Fruit fly (Drosophila melanogaster) whole organism, embryonic: ENCODE results near the gene CG42342.
A peak's percentile ranks its signal among the peaks of the same experiment; 100 is the strongest.

Source experiments
- Adf1 ChIP-seq: fragments of 200-800 bp; sonication (Bioruptor generic); IDR thresholded peaks from 2 replicates; pipeline ENCODE4 v1.3.6; 2022; ENCODE audit warnings: missing biosample characterization, missing genetic modification characterization
- CG10267 ChIP-seq: fragments of 200-800 bp; sonication (Bioruptor generic); optimal IDR thresholded peaks from 2 replicates; lab custom pipeline; 2018; ENCODE audit warnings: missing biosample characterization, mild to moderate bottlenecking, missing genetic modification characterization, moderate library complexity
- CG10959 ChIP-seq: fragments of 200-800 bp; sonication (Bioruptor generic); IDR thresholded peaks from 2 replicates; pipeline ENCODE4 v1.3.6; 2022; ENCODE audit warnings: missing biosample characterization, missing genetic modification characterization
- CG11247 ChIP-seq: fragments of 200-800 bp; sonication (Bioruptor generic); IDR thresholded peaks from 2 replicates; pipeline ENCODE4 v1.3.6; 2022; ENCODE audit warnings: missing biosample characterization, missing genetic modification characterization
- CG11398 ChIP-seq: fragments of 200-800 bp; sonication (Bioruptor generic); optimal IDR thresholded peaks from 2 replicates; lab custom pipeline; 2016; ENCODE audit warnings: missing biosample characterization, missing genetic modification characterization
- CG11504 ChIP-seq: fragments of 200-800 bp; sonication (Bioruptor generic); optimal IDR thresholded peaks from 3 replicates; lab custom pipeline; 2019; ENCODE audit warnings: missing biosample characterization, mild to moderate bottlenecking, missing genetic modification characterization, moderate library complexity
- CG12391 ChIP-seq: fragments of 200-800 bp; sonication (Bioruptor generic); optimal IDR thresholded peaks from 3 replicates; lab custom pipeline; 2018; ENCODE audit warnings: missing biosample characterization, mild to moderate bottlenecking, missing genetic modification characterization, moderate library complexity
- CG12744 ChIP-seq: fragments of 200-800 bp; sonication (Bioruptor generic); optimal IDR thresholded peaks from 2 replicates; lab custom pipeline; 2016; ENCODE audit warnings: missing biosample characterization, missing genetic modification characterization
- CG17829 ChIP-seq: fragments of 200-800 bp; optimal IDR thresholded peaks from 2 replicates; lab custom pipeline; 2019; ENCODE audit warnings: missing biosample characterization, mild to moderate bottlenecking, missing genetic modification characterization, moderate library complexity
- CG2678 ChIP-seq: fragments of 200-800 bp; sonication (Bioruptor generic); optimal IDR thresholded peaks from 3 replicates; lab custom pipeline; 2019; ENCODE audit warnings: missing biosample characterization, mild to moderate bottlenecking, missing genetic modification characterization, moderate library complexity
- CG2889 ChIP-seq: fragments of 200-800 bp; sonication (Bioruptor generic); IDR thresholded peaks from 3 replicates; pipeline ENCODE4 v1.3.6; 2022; ENCODE audit warnings: missing biosample characterization, missing genetic modification characterization
- CG30403 ChIP-seq: fragments of 200-800 bp; sonication (Bioruptor generic); optimal IDR thresholded peaks from 3 replicates; lab custom pipeline; 2016; ENCODE audit warnings: missing biosample characterization, missing genetic modification characterization
- CG31441 ChIP-seq: fragments of 200-800 bp; sonication (Bioruptor generic); IDR thresholded peaks from 2 replicates; pipeline ENCODE4 v1.3.6; 2022; ENCODE audit warnings: missing biosample characterization, missing genetic modification characterization
- CG4617 ChIP-seq: fragments of 200-800 bp; sonication (Bioruptor generic); optimal IDR thresholded peaks from 3 replicates; lab custom pipeline; 2016; ENCODE audit warnings: missing biosample characterization, missing genetic modification characterization, borderline replicate concordance
- CG6175 ChIP-seq: fragments of 200-800 bp; sonication (Bioruptor generic); IDR thresholded peaks from 3 replicates; pipeline ENCODE4 v1.3.6; 2022; ENCODE audit warnings: missing biosample characterization, missing genetic modification characterization
- CG6254 ChIP-seq: fragments of 200-800 bp; sonication (Bioruptor generic); optimal IDR thresholded peaks from 3 replicates; lab custom pipeline; 2017; ENCODE audit warnings: mild to moderate bottlenecking, missing biosample characterization, missing genetic modification reagents, missing genetic modification characterization
- CG6854 ChIP-seq: fragments of 200-800 bp; sonication (Bioruptor generic); optimal IDR thresholded peaks from 3 replicates; lab custom pipeline; 2017; ENCODE audit warnings: missing biosample characterization, mild to moderate bottlenecking, missing genetic modification characterization
- CG9215 ChIP-seq: fragments of 200-800 bp; sonication (Bioruptor generic); IDR thresholded peaks from 2 replicates; pipeline ENCODE4 v1.3.6; 2022; ENCODE audit warnings: missing biosample characterization, missing genetic modification characterization
- CG9437 ChIP-seq: fragments of 200-800 bp; sonication (Bioruptor generic); optimal IDR thresholded peaks from 2 replicates; lab custom pipeline; 2018; ENCODE audit warnings: missing biosample characterization, mild to moderate bottlenecking, missing genetic modification characterization
- CG9817 ChIP-seq: fragments of 200-800 bp; sonication (Bioruptor generic); optimal IDR thresholded peaks from 2 replicates; lab custom pipeline; 2018; ENCODE audit warnings: missing biosample characterization, mild to moderate bottlenecking, missing genetic modification characterization, moderate library complexity
- Chrac-16 ChIP-seq: fragments of 200-800 bp; sonication (Bioruptor generic); optimal IDR thresholded peaks from 3 replicates; lab custom pipeline; 2016; ENCODE audit warnings: missing biosample characterization, missing genetic modification characterization
- CoRest ChIP-seq: fragments of 200-800 bp; sonication (Bioruptor generic); optimal IDR thresholded peaks from 3 replicates; lab custom pipeline; 2018; ENCODE audit warnings: missing biosample characterization, mild to moderate bottlenecking, missing genetic modification characterization, moderate library complexity
- Dll ChIP-seq: fragments of 200-800 bp; sonication (Bioruptor generic); IDR thresholded peaks from 4 replicates; pipeline ENCODE4 v1.3.6; 2022; ENCODE audit warnings: missing biosample characterization, missing genetic modification characterization; ENCODE audit not compliant: partially characterized antibody
- GATAe ChIP-seq: fragments of 200-800 bp; sonication (Bioruptor generic); conservative IDR thresholded peaks from 2 replicates; pipeline ENCODE4 v1.3.6; 2022; ENCODE audit warnings: missing biosample characterization, missing genetic modification characterization
- H15 ChIP-seq: fragments of 200-800 bp; sonication (Bioruptor generic); IDR thresholded peaks from 3 replicates; pipeline ENCODE4 v1.3.6; 2022; ENCODE audit warnings: missing biosample characterization, missing genetic modification characterization
- HLH4C ChIP-seq: fragments of 200-800 bp; sonication (Bioruptor generic); IDR thresholded peaks from 3 replicates; pipeline ENCODE4 v1.3.6; 2022; ENCODE audit warnings: missing biosample characterization, missing genetic modification characterization; ENCODE audit not compliant: partially characterized antibody
- Hr78 ChIP-seq, 2 experiments: fragments of 200-800 bp in 1 of 2; fragments of >200 bp in 1 of 2; sonication (Bioruptor generic) in 1 of 2; optimal IDR thresholded peaks; 2 replicates each; lab custom pipeline; 2017 to 2019; ENCODE audit warnings: missing biosample characterization in 2 of 2, missing genetic modification characterization in 2 of 2, mild to moderate bottlenecking in 1 of 2, moderate library complexity in 1 of 2
- Hsf ChIP-seq: fragments of 200-800 bp; sonication (Bioruptor generic); optimal IDR thresholded peaks from 3 replicates; lab custom pipeline; 2016; ENCODE audit warnings: missing biosample characterization, missing genetic modification characterization
- Pdp1 ChIP-seq, 2 experiments: fragments of 200-800 bp; sonication (Bioruptor generic); optimal IDR thresholded peaks; 3 replicates each; lab custom pipeline; 2016; ENCODE audit warnings: missing biosample characterization in 2 of 2, missing genetic modification characterization in 2 of 2, mild to moderate bottlenecking in 1 of 2, moderate library complexity in 1 of 2
- Ravus ChIP-seq: fragments of 200-800 bp; sonication (Bioruptor generic); IDR thresholded peaks from 2 replicates; pipeline ENCODE4 v1.3.6; 2022; ENCODE audit warnings: missing biosample characterization, missing genetic modification characterization
- Scr ChIP-seq: fragments of 200-800 bp; sonication (Bioruptor generic); IDR thresholded peaks from 2 replicates; pipeline ENCODE4 v1.3.6; 2022; ENCODE audit warnings: missing biosample characterization, missing genetic modification characterization; ENCODE audit not compliant: partially characterized antibody
- Tbp ChIP-seq: fragments of >200 bp; optimal IDR thresholded peaks from 2 replicates; lab custom pipeline; 2018; ENCODE audit warnings: missing biosample characterization, missing genetic modification characterization
- YL-1 ChIP-seq: fragments of 200-800 bp; sonication (Bioruptor generic); optimal IDR thresholded peaks from 3 replicates; lab custom pipeline; 2017; ENCODE audit warnings: missing biosample characterization, mild to moderate bottlenecking, missing genetic modification characterization
- bsh ChIP-seq, 2 experiments: fragments of 200-800 bp; sonication (Bioruptor generic); optimal IDR thresholded peaks; 2 replicates each; lab custom pipeline; 2017 to 2018; ENCODE audit warnings: mild to moderate bottlenecking in 2 of 2, missing biosample characterization in 2 of 2, missing genetic modification characterization in 2 of 2, moderate library complexity in 1 of 2
- cato ChIP-seq: fragments of 200-800 bp; sonication (Bioruptor generic); optimal IDR thresholded peaks from 2 replicates; lab custom pipeline; 2016; ENCODE audit warnings: missing biosample characterization, missing genetic modification characterization, borderline replicate concordance
- emc ChIP-seq: fragments of 200-800 bp; sonication (Bioruptor generic); optimal IDR thresholded peaks from 2 replicates; lab custom pipeline; 2016; ENCODE audit warnings: missing biosample characterization, missing genetic modification characterization
- grn ChIP-seq: fragments of 200-800 bp; sonication (Bioruptor generic); optimal IDR thresholded peaks from 3 replicates; lab custom pipeline; 2017; ENCODE audit warnings: missing biosample characterization, missing genetic modification characterization
- gsb ChIP-seq: fragments of 200-800 bp; sonication (Bioruptor generic); IDR thresholded peaks from 2 replicates; pipeline ENCODE4 v1.3.6; 2022; ENCODE audit warnings: missing biosample characterization, missing genetic modification characterization
- hth ChIP-seq: fragments of >200 bp; optimal IDR thresholded peaks from 2 replicates; lab custom pipeline; 2017; ENCODE audit warnings: inconsistent platforms
- kni ChIP-seq: fragments of 200-800 bp; sonication (Bioruptor generic); optimal IDR thresholded peaks from 3 replicates; lab custom pipeline; 2017; ENCODE audit warnings: mild to moderate bottlenecking, missing biosample characterization, missing genetic modification reagents, missing genetic modification characterization
- lola ChIP-seq, 3 experiments: fragments of >200 bp in 2 of 3; fragments of 200-800 bp in 1 of 3; sonication (Bioruptor generic) in 1 of 3; optimal IDR thresholded peaks; 2 replicates each; lab custom pipeline; 2017 to 2019; ENCODE audit warnings: missing biosample characterization in 3 of 3, missing genetic modification characterization in 3 of 3, mild to moderate bottlenecking in 1 of 3, moderate library complexity in 1 of 3
- lov ChIP-seq, 2 experiments: fragments of 200-800 bp in 1 of 2; fragments of >200 bp in 1 of 2; sonication (Bioruptor generic) in 1 of 2; IDR thresholded peaks in 1 of 2; optimal IDR thresholded peaks in 1 of 2; 2 replicates in 1 of 2; 3 replicates in 1 of 2; pipeline versions ENCODE4 v1.3.6 to Lab custom; 2017 to 2022; ENCODE audit warnings: missing biosample characterization in 1 of 2, missing genetic modification characterization in 1 of 2
- maf-S ChIP-seq: fragments of 200-800 bp; sonication (Bioruptor generic); optimal IDR thresholded peaks from 2 replicates; lab custom pipeline; 2016; ENCODE audit warnings: missing biosample characterization, missing genetic modification characterization
- nmo ChIP-seq: fragments of 200-800 bp; sonication (Bioruptor generic); optimal IDR thresholded peaks from 2 replicates; lab custom pipeline; 2018; ENCODE audit warnings: missing biosample characterization, mild to moderate bottlenecking, missing genetic modification characterization, moderate library complexity
- pros ChIP-seq: fragments of 200-800 bp; sonication (Bioruptor generic); optimal IDR thresholded peaks from 3 replicates; lab custom pipeline; 2019; ENCODE audit warnings: missing biosample characterization, mild to moderate bottlenecking, missing genetic modification characterization, moderate library complexity
- scrt ChIP-seq: fragments of 200-800 bp; sonication (Bioruptor generic); optimal IDR thresholded peaks from 2 replicates; lab custom pipeline; 2018; ENCODE audit warnings: missing biosample characterization, mild to moderate bottlenecking, missing genetic modification characterization, moderate library complexity
- sima ChIP-seq: fragments of 200-800 bp; sonication (Bioruptor generic); optimal IDR thresholded peaks from 2 replicates; lab custom pipeline; 2016; ENCODE audit warnings: missing biosample characterization, missing genetic modification characterization
- stwl ChIP-seq: fragments of 200-800 bp; sonication (Bioruptor generic); optimal IDR thresholded peaks from 3 replicates; lab custom pipeline; 2018; ENCODE audit warnings: missing biosample characterization, mild to moderate bottlenecking, missing genetic modification characterization, moderate library complexity
- zfh2 ChIP-seq: fragments of 200-800 bp; sonication (Bioruptor generic); optimal IDR thresholded peaks from 2 replicates; lab custom pipeline; 2016; ENCODE audit warnings: missing biosample characterization, missing genetic modification characterization

CG42342 gene

DNA sequence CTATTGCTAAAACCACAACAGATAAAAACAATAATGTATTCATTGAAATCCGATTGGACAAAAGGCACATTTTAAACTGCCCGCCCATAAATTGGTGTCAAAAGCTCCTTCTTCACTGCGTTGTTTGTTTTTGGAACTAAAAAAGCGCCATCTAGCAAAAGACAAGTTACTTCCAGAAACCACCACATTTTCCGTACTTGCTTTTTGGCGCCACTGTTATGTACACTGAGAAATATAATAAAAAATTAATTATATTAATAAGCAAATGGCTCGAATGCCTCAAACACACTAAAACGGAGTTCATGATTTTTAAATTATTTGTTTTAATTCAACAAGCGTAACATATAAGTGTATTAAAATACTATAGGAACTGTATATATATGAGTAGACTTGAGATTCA is 5.2 kb upstream of the CG42342 start (continued):
- TF ChIP-seq CG31441 (GFP tag; lab: Robert Waterston, UW) (peak; percentile 89), maf-S (GFP tag; lab: Kevin White, UChicago) (peak; percentile 61), CG11504 (tag; lab: Kevin White, UChicago) (peak; percentile 86), Scr (GFP tag; lab: Robert Waterston, UW) (no peak), scrt (peak; percentile 57), CG30403 (peak; percentile 89), CG11247 (GFP tag; lab: Robert Waterston, UW) (peak; percentile 91), zfh2 (GFP tag; lab: Kevin White, UChicago) (peak; percentile 48), Pdp1 (GFP tag; optimal IDR thresholded peaks at IDR 0.05; lab: Kevin White, UChicago) (peak; percentile 62 to 71), Hr78 (GFP tag; optimal IDR thresholded peaks at IDR 0.05; lab: Kevin White, UChicago) (no peak), GATAe (peak; percentile 53; the same call in 1 of the 2 replicates), Tbp (no peak), cato (GFP tag; lab: Kevin White, UChicago) (peak; percentile 68), CoRest (peak; percentile 82), CG6254 (peak; percentile 78), pros (GFP tag; lab: Kevin White, UChicago) (no peak), H15 (GFP tag; lab: Robert Waterston, UW) (peak; percentile 88), bsh (GFP tag; optimal IDR thresholded peaks at IDR 0.05; lab: Kevin White, UChicago) (peak; percentile 45 to 86), nmo (GFP tag; lab: Kevin White, UChicago) (peak; percentile 85), emc (GFP tag; lab: Kevin White, UChicago) (peak; percentile 63), CG9437 (peak; percentile 68), CG6854 (peak; percentile 73), Dll (no peak), Hsf (GFP tag; lab: Kevin White, UChicago) (peak; percentile 79), HLH4C (GFP tag; lab: Robert Waterston, UW) (no peak), YL-1 (GFP tag; lab: Kevin White, UChicago) (peak; percentile 50), CG11398 (peak; percentile 12), sima (GFP tag; lab: Kevin White, UChicago) (no peak), hth (lab: Kevin White, UChicago) (no peak), grn (GFP tag; lab: Kevin White, UChicago) (peak; percentile 12), CG12744 (peak; percentile 57), CG12391 (tag; lab: Kevin White, UChicago) (peak; percentile 90), CG10959 (GFP tag; lab: Robert Waterston, UW) (peak; percentile 77), gsb (GFP tag; lab: Robert Waterston, UW) (peak; percentile 81), CG9817 (tag; lab: Kevin White, UChicago) (peak; percentile 83), Adf1 (GFP tag; lab: Robert Waterston, UW) (no peak), Ravus (GFP tag; lab: Robert Waterston, UW) (peak; percentile 52), CG10267 (tag; lab: Kevin White, UChicago) (peak; percentile 84), CG17829 (tag; lab: Kevin White, UChicago) (peak; percentile 89), CG2678 (tag; lab: Kevin White, UChicago) (peak; percentile 82), CG2889 (GFP tag; lab: Robert Waterston, UW) (peak; percentile 71; the same call in 2 of the 3 replicates), CG6175 (GFP tag; lab: Robert Waterston, UW) (peak; percentile 86), CG4617 (GFP tag; lab: Kevin White, UChicago) (peak; percentile 54), Chrac-16 (peak; percentile 85), CG9215 (GFP tag; lab: Robert Waterston, UW) (peak; percentile 74), stwl (tag; lab: Kevin White, UChicago) (peak; percentile 69), lola (GFP tag; optimal IDR thresholded peaks at IDR 0.05; lab: Kevin White, UChicago) (peak in 1 of 3 experiments; percentile 60), kni (GFP tag; lab: Kevin White, UChicago) (no peak), lov (optimal IDR thresholded peaks at IDR 0.05; lab: Kevin White, UChicago) (no peak), lov (GFP tag; IDR thresholded peaks at IDR 0.05; lab: Robert Waterston, UW) (peak; percentile 83; the same call in 2 of the 3 replicates)
